Worm (Caenorhabditis elegans) whole organism, L4 larva: Measurements from ENCODE around the gene trip-4.

ENCODE experiments used
- D1046.2 ChIP-seq: fragments of 200-800 bp; sonication (Bioruptor generic); IDR thresholded peaks from 2 replicates; pipeline ENCODE4 v1.3.6; 2022; ENCODE audit warnings: missing genetic modification characterization, missing compliant biosample characterization
- F10B5.3 ChIP-seq: sonication (generic microtip); optimal IDR thresholded peaks from 2 replicates; lab custom pipeline; 2016; ENCODE audit warnings: mild to moderate bottlenecking, missing genetic modification characterization, missing compliant biosample characterization
- F37D6.2 ChIP-seq: sonication (generic microtip); optimal IDR thresholded peaks from 2 replicates; lab custom pipeline; 2016; ENCODE audit warnings: mild to moderate bottlenecking, missing genetic modification characterization, missing compliant biosample characterization
- F49E8.2 ChIP-seq: sonication (generic microtip); optimal IDR thresholded peaks from 2 replicates; lab custom pipeline; 2016; ENCODE audit warnings: missing compliant biosample characterization, mild to moderate bottlenecking, missing genetic modification characterization, borderline replicate concordance
- T26A8.4 ChIP-seq: fragments of 200-800 bp; sonication (Bioruptor generic); IDR thresholded peaks from 2 replicates; pipeline ENCODE4 v1.3.6; 2022; ENCODE audit warnings: missing genetic modification characterization, missing compliant biosample characterization
- Y5F2A.4 ChIP-seq: fragments of 200-800 bp; sonication (Bioruptor generic); optimal IDR thresholded peaks from 2 replicates; lab custom pipeline; 2018; ENCODE audit warnings: mild to moderate bottlenecking, missing genetic modification characterization, missing compliant biosample characterization
- aha-1 ChIP-seq: fragments of 150-350 bp; peaks from one replicate; lab custom pipeline; 2014; ENCODE audit warnings: missing biosample characterization, missing genetic modification characterization
- ama-1 ChIP-seq: fragments of 150-350 bp; optimal IDR thresholded peaks from 2 replicates; lab custom pipeline; 2014; ENCODE audit warnings: inconsistent platforms, mixed read lengths
- ceh-20 ChIP-seq: fragments of 200-800 bp; sonication (Bioruptor generic); IDR thresholded peaks from 2 replicates; pipeline ENCODE4 v1.3.6; 2022; ENCODE audit warnings: missing genetic modification reagents, missing genetic modification characterization, missing compliant biosample characterization
- ceh-28 ChIP-seq: fragments of 150-350 bp; optimal IDR thresholded peaks from 2 replicates; lab custom pipeline; 2014; ENCODE audit warnings: missing biosample characterization, missing genetic modification reagents, missing genetic modification characterization
- ceh-32 ChIP-seq: sonication (generic microtip); optimal IDR thresholded peaks from 2 replicates; lab custom pipeline; 2016; ENCODE audit warnings: mild to moderate bottlenecking, missing genetic modification characterization, missing compliant biosample characterization; ENCODE audit not compliant: poor library complexity
- ceh-44 ChIP-seq: fragments of 200-800 bp; sonication (Bioruptor generic); IDR thresholded peaks from 2 replicates; pipeline ENCODE4 v1.3.6; 2022; ENCODE audit warnings: missing genetic modification reagents, missing genetic modification characterization, missing compliant biosample characterization
- cey-2 ChIP-seq: sonication (generic microtip); optimal IDR thresholded peaks from 3 replicates; lab custom pipeline; 2017; ENCODE audit warnings: missing genetic modification characterization, mild to moderate bottlenecking, missing compliant biosample characterization, antibody characterized with exemption, borderline replicate concordance; ENCODE audit not compliant: insufficient read depth
- daf-12 ChIP-seq: fragments of 150-350 bp; optimal IDR thresholded peaks from 2 replicates; lab custom pipeline; 2014; ENCODE audit warnings: missing biosample characterization, missing genetic modification reagents, missing genetic modification characterization
- daf-8 ChIP-seq: fragments of 200-800 bp; sonication (Bioruptor generic); IDR thresholded peaks from 2 replicates; pipeline ENCODE4 v1.3.6; 2022; ENCODE audit warnings: missing genetic modification characterization, missing compliant biosample characterization
- dmd-8 ChIP-seq: fragments of 200-800 bp; sonication (Bioruptor generic); IDR thresholded peaks from 2 replicates; pipeline ENCODE4 v1.3.6; 2022; ENCODE audit warnings: missing genetic modification characterization, missing compliant biosample characterization
- egl-43 ChIP-seq: fragments of 200-800 bp; sonication (Bioruptor generic); IDR thresholded peaks from 2 replicates; pipeline ENCODE4 v1.3.6; 2022; ENCODE audit warnings: missing genetic modification reagents, missing genetic modification characterization, missing compliant biosample characterization
- fkh-10 ChIP-seq: fragments of 150-350 bp; optimal IDR thresholded peaks from 2 replicates; lab custom pipeline; 2014; ENCODE audit warnings: missing biosample characterization, missing genetic modification reagents, missing genetic modification characterization
- gei-8 ChIP-seq: fragments of 200-800 bp; sonication (Bioruptor generic); optimal IDR thresholded peaks from 2 replicates; lab custom pipeline; 2018; ENCODE audit warnings: mild to moderate bottlenecking, missing genetic modification characterization, missing compliant biosample characterization
- hlh-11 ChIP-seq: fragments of 200-800 bp; sonication (Bioruptor generic); optimal IDR thresholded peaks from 2 replicates; lab custom pipeline; 2018; ENCODE audit warnings: mild to moderate bottlenecking, missing genetic modification characterization, missing compliant biosample characterization
- hlh-30 ChIP-seq: sonication (generic microtip); optimal IDR thresholded peaks from 2 replicates; lab custom pipeline; 2017; ENCODE audit warnings: antibody characterized with exemption, mild to moderate bottlenecking, missing genetic modification characterization, missing compliant biosample characterization; ENCODE audit not compliant: insufficient read depth
- hmg-1.1 ChIP-seq: fragments of 200-800 bp; sonication (Bioruptor generic); IDR thresholded peaks from 2 replicates; pipeline ENCODE4 v1.3.6; 2022; ENCODE audit warnings: missing genetic modification reagents, missing genetic modification characterization, missing compliant biosample characterization
- jun-1 ChIP-seq: fragments of 150-350 bp; optimal IDR thresholded peaks from 2 replicates; lab custom pipeline; 2014; ENCODE audit warnings: missing biosample characterization, missing genetic modification reagents, missing genetic modification characterization
- lin-15B ChIP-seq: fragments of 150-350 bp; sonication (generic microtip); optimal IDR thresholded peaks from 3 replicates; lab custom pipeline; 2014; ENCODE audit warnings: missing biosample characterization, missing genetic modification characterization
- lin-29 ChIP-seq: fragments of 200-800 bp; sonication (Bioruptor generic); IDR thresholded peaks from 2 replicates; pipeline ENCODE4 v1.3.6; 2022; ENCODE audit warnings: missing genetic modification reagents, missing genetic modification characterization, missing compliant biosample characterization
- lir-3 ChIP-seq: sonication (generic microtip); optimal IDR thresholded peaks from 2 replicates; lab custom pipeline; 2016; ENCODE audit warnings: mild to moderate bottlenecking, missing genetic modification characterization, missing compliant biosample characterization
- lsy-2 ChIP-seq, 2 experiments: fragments of 150-350 bp in 1 of 2; sonication (generic microtip) in 1 of 2; optimal IDR thresholded peaks; 2 replicates each; lab custom pipeline; 2014 to 2017; ENCODE audit warnings: missing biosample characterization in 2 of 2, missing genetic modification characterization in 2 of 2
- mdt-29 ChIP-seq: fragments of 200-800 bp; sonication (Bioruptor generic); IDR thresholded peaks from 2 replicates; pipeline ENCODE4 v1.3.6; 2022; ENCODE audit warnings: missing genetic modification reagents, missing genetic modification characterization, missing compliant biosample characterization
- mes-2 ChIP-seq: sonication (generic microtip); optimal IDR thresholded peaks from 2 replicates; lab custom pipeline; 2016; ENCODE audit warnings: missing genotype, mild to moderate bottlenecking, missing genetic modification characterization, missing compliant biosample characterization; ENCODE audit not compliant: poor library complexity, severe bottlenecking
- nhr-11 ChIP-seq: fragments of 150-350 bp; optimal IDR thresholded peaks from 2 replicates; lab custom pipeline; 2014; ENCODE audit warnings: missing biosample characterization, missing genetic modification characterization
- nhr-237 ChIP-seq: sonication (generic microtip); optimal IDR thresholded peaks from 2 replicates; lab custom pipeline; 2017; ENCODE audit warnings: missing biosample characterization, missing genetic modification characterization
- nhr-25 ChIP-seq: sonication (generic microtip); optimal IDR thresholded peaks from 2 replicates; lab custom pipeline; 2017; ENCODE audit warnings: missing genetic modification characterization, mild to moderate bottlenecking, missing compliant biosample characterization, antibody characterized with exemption, moderate library complexity, borderline replicate concordance; ENCODE audit not compliant: insufficient read depth
- nhr-28 ChIP-seq: fragments of 150-350 bp; optimal IDR thresholded peaks from 2 replicates; lab custom pipeline; 2014; ENCODE audit warnings: missing biosample characterization, missing genetic modification characterization
- nhr-41 ChIP-seq: fragments of 200-800 bp; sonication (Bioruptor generic); IDR thresholded peaks from 2 replicates; pipeline ENCODE4 v1.3.6; 2022; ENCODE audit warnings: missing genetic modification reagents, missing genetic modification characterization, missing compliant biosample characterization
- nhr-48 ChIP-seq: sonication (generic microtip); optimal IDR thresholded peaks from 2 replicates; lab custom pipeline; 2016; ENCODE audit warnings: mild to moderate bottlenecking, missing genetic modification characterization, missing compliant biosample characterization
- nhr-6 ChIP-seq: fragments of 150-350 bp; optimal IDR thresholded peaks from 2 replicates; lab custom pipeline; 2014; ENCODE audit warnings: missing biosample characterization, missing genetic modification characterization
- pha-4 ChIP-seq, 2 experiments: fragments of 150-350 bp in 1 of 2; fragments of 200-800 bp in 1 of 2; sonication (Bioruptor generic) in 1 of 2; IDR thresholded peaks in 1 of 2; optimal IDR thresholded peaks in 1 of 2; 2 replicates each; pipeline versions ENCODE4 v1.3.6 to Lab custom; 2014 to 2022; ENCODE audit warnings: missing genetic modification characterization in 2 of 2, missing genetic modification reagents in 2 of 2, missing biosample characterization in 1 of 2, missing compliant biosample characterization in 1 of 2
- saeg-2 ChIP-seq: fragments of 200-800 bp; sonication (Bioruptor generic); IDR thresholded peaks from 2 replicates; pipeline ENCODE4 v1.3.6; 2022; ENCODE audit warnings: missing genetic modification reagents, missing genetic modification characterization, missing compliant biosample characterization
- skn-1 ChIP-seq: fragments of 150-350 bp; optimal IDR thresholded peaks from 2 replicates; lab custom pipeline; 2014; ENCODE audit warnings: missing biosample characterization, missing genetic modification characterization
- snpc-4 ChIP-seq: fragments of 150-350 bp; optimal IDR thresholded peaks from 2 replicates; lab custom pipeline; 2014; ENCODE audit warnings: missing biosample characterization, missing genetic modification characterization
- spr-1 ChIP-seq: sonication (generic microtip); optimal IDR thresholded peaks from 2 replicates; lab custom pipeline; 2016; ENCODE audit warnings: mild to moderate bottlenecking, missing genetic modification characterization, missing compliant biosample characterization
- tag-97 ChIP-seq: fragments of 200-800 bp; sonication (Bioruptor generic); IDR thresholded peaks from 2 replicates; pipeline ENCODE4 v1.3.6; 2022; ENCODE audit warnings: missing genetic modification characterization, missing compliant biosample characterization
- unc-62 ChIP-seq, 3 experiments: fragments of 150-350 bp in 1 of 3; sonication (generic microtip); optimal IDR thresholded peaks in 2 of 3; peaks in 1 of 3; 1 replicate in 1 of 3; 2 replicates in 2 of 3; lab custom pipeline; 2014 to 2017; ENCODE audit warnings: missing biosample characterization in 3 of 3, missing genetic modification characterization in 3 of 3, missing genetic modification reagents in 3 of 3, missing genotype in 1 of 3
- zfp-2 ChIP-seq: sonication (generic microtip); optimal IDR thresholded peaks from 2 replicates; lab custom pipeline; 2016; ENCODE audit warnings: mild to moderate bottlenecking, missing genetic modification characterization, missing compliant biosample characterization
- zip-11 ChIP-seq: fragments of 200-800 bp; sonication (Bioruptor generic); IDR thresholded peaks from 2 replicates; pipeline ENCODE4 v1.3.6; 2022; ENCODE audit warnings: missing genetic modification characterization, missing compliant biosample characterization
- zip-2 ChIP-seq: fragments of 150-350 bp; optimal IDR thresholded peaks from 2 replicates; lab custom pipeline; 2014; ENCODE audit warnings: missing biosample characterization, missing genetic modification characterization
- ztf-7 ChIP-seq: fragments of 150-350 bp; optimal IDR thresholded peaks from 2 replicates; lab custom pipeline; 2014; ENCODE audit warnings: missing biosample characterization, missing genetic modification characterization

The trip-4 gene

ce11 chrII:15025100-15025499 lies 14.1 kb upstream of the trip-4 start:
- peak in 1 of 2 experiments; percentile 56 for TF ChIP-seq lsy-2 (tag; optimal IDR thresholded peaks at IDR 0.05; lab: Kevin White, UChicago)
- TF ChIP-seq F37D6.2 (tag; lab: Kevin White, UChicago), result no peak
- TF ChIP-seq, all 104 proteins: peak for 1

- TF ChIP-seq D1046.2 (GFP tag; lab: Robert Waterston, UW), result peak; percentile 75; the same call in 1 of the 2 replicates
- TF ChIP-seq gei-8 (GFP tag; lab: Kevin White, UChicago), result peak; percentile 79
- peak; percentile 75 for TF ChIP-seq nhr-6
- peak; percentile 99 for TF ChIP-seq aha-1 (tag; lab: Kevin White, UChicago)
- peak; percentile 83 for TF ChIP-seq fkh-10 (GFP tag; lab: Kevin White, UChicago)
- peak; percentile 91 for TF ChIP-seq F10B5.3
- peak; percentile 84 for TF ChIP-seq nhr-41
- TF ChIP-seq nhr-11 (tag; lab: Kevin White, UChicago), result peak; percentile 89
- TF ChIP-seq tag-97, result no peak
- TF ChIP-seq saeg-2 (GFP tag; lab: Robert Waterston, UW), result peak; percentile 78
- peak; percentile 61 for TF ChIP-seq ceh-32
- no peak for TF ChIP-seq zip-11 (GFP tag; lab: Robert Waterston, UW)
- TF ChIP-seq nhr-48, result peak; percentile 87
- TF ChIP-seq daf-12 (tag; lab: Kevin White, UChicago), result no peak
- peak; percentile 48 for TF ChIP-seq Y5F2A.4 (GFP tag; lab: Kevin White, UChicago)
- TF ChIP-seq ztf-7, result peak; percentile 93
- TF ChIP-seq lin-29, result peak; percentile 85
- no peak for TF ChIP-seq cey-2 (tag; lab: Kevin White, UChicago)
- peak; percentile 92 for TF ChIP-seq egl-43 (GFP tag; lab: Robert Waterston, UW)
- TF ChIP-seq daf-8 (GFP tag; lab: Robert Waterston, UW), result no peak
- TF ChIP-seq zfp-2 (tag; lab: Kevin White, UChicago), result peak; percentile 81
- TF ChIP-seq jun-1 (tag; lab: Kevin White, UChicago), result peak; percentile 75
- TF ChIP-seq unc-62 (GFP tag; optimal IDR thresholded peaks at IDR 0.05 in 1 of 2; lab: Kevin White, UChicago), result peak; percentile 24 to 97
- no peak for TF ChIP-seq unc-62 (tag; optimal IDR thresholded peaks at IDR 0.05; lab: Kevin White, UChicago)
- TF ChIP-seq hlh-11 (tag; lab: Kevin White, UChicago), result peak; percentile 94
- TF ChIP-seq lin-15B, result peak; percentile 85
- no peak for TF ChIP-seq ceh-28 (tag; lab: Kevin White, UChicago)
- peak; percentile 85 for TF ChIP-seq F37D6.2 (tag; lab: Kevin White, UChicago)
- TF ChIP-seq lsy-2 (tag; optimal IDR thresholded peaks at IDR 0.05; lab: Kevin White, UChicago), result peak; percentile 81 to 95
- peak; percentile 96 for TF ChIP-seq ama-1 (lab: Kevin White, UChicago)
- TF ChIP-seq T26A8.4, result peak; percentile 97
- TF ChIP-seq nhr-237, result peak; percentile 33
- TF ChIP-seq nhr-28, result peak; percentile 83
- TF ChIP-seq mdt-29 (GFP tag; lab: Robert Waterston, UW), result peak; percentile 92
- peak; percentile 98 for TF ChIP-seq mes-2
- peak; percentile 99 for TF ChIP-seq hmg-1.1 (GFP tag; lab: Robert Waterston, UW)
- TF ChIP-seq skn-1 (tag; lab: Kevin White, UChicago), result no peak
- peak; percentile 84 for TF ChIP-seq zip-2 (tag; lab: Kevin White, UChicago)
- TF ChIP-seq ceh-44 (GFP tag; lab: Robert Waterston, UW), result no peak
- TF ChIP-seq hlh-30 (tag; lab: Kevin White, UChicago), result peak; percentile 87
- peak; percentile 91 for TF ChIP-seq pha-4 (GFP tag; IDR thresholded peaks at IDR 0.05; lab: Robert Waterston, UW)
- TF ChIP-seq pha-4 (tag; optimal IDR thresholded peaks at IDR 0.05; lab: Kevin White, UChicago), result no peak
- peak; percentile 95 for TF ChIP-seq spr-1
- peak; percentile 72 for TF ChIP-seq nhr-25
- peak; percentile 97 for TF ChIP-seq F49E8.2 (tag; lab: Kevin White, UChicago)
- peak; percentile 66; the same call in 1 of the 2 replicates for TF ChIP-seq dmd-8 (GFP tag; lab: Robert Waterston, UW)
- peak; percentile 100 for TF ChIP-seq snpc-4 (tag; lab: Kevin White, UChicago)
- peak; percentile 87 for TF ChIP-seq ceh-20
- peak; percentile 54 for TF ChIP-seq lir-3
Observed at ce11 chrII:15025599-15026164, 13.5 kb upstream of the trip-4 start, which contains the start of gene cmtr-1. Gene cmtr-1, plus strand, starts transcription at chrII:15026114.
